Fruit fly (Drosophila melanogaster) whole organism: ENCODE data around the gene mRpL28.

Source experiments
- CG8478 ChIP-seq: fragments of >200 bp; optimal IDR thresholded peaks from 2 replicates; lab custom pipeline; 2018; ENCODE audit warnings: inconsistent platforms
- Dll ChIP-seq: fragments of >200 bp; optimal IDR thresholded peaks from 2 replicates; lab custom pipeline; 2017
- usp ChIP-seq: fragments of >200 bp; optimal IDR thresholded peaks from 2 replicates; lab custom pipeline; 2017; ENCODE audit warnings: missing biosample characterization, missing genetic modification characterization, mixed read lengths

DNA sequence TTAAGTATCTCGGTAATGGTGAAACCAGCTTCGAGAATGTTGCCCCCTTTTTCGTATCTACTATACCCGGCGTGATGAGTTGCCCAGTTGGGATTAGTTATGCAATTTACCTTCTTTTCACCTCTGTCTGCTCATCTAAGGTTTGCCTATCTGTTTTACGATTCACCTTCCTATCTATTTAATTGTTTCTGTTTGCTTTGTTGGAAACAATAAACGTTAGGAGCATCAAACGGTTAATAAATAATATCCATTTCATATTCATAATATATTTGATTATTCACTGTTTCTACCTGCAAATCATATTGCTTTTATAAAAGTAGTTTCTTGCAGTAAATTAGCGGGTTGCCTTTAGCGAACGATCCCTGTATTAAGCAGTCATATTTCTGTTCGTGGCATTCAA is 33.5 kb downstream of the mRpL28 start:
- TF ChIP-seq CG8478 (lab: Kevin White, UChicago) (no peak), Dll (lab: Kevin White, UChicago) (no peak), usp (no peak)
